Fruit fly (Drosophila melanogaster): Measurements from ENCODE around the gene TfIIEalpha.

TfIIEalpha gene

dm6 chr3L:11696294-11697116 lies 14.7 kb downstream of the TfIIEalpha start, which contains the start of gene Dph1 (continued):
- TF ChIP-seq CG10209 (GFP tag; optimal IDR thresholded peaks at IDR 0.05) (peak; percentile 79), kay (GFP tag; optimal IDR thresholded peaks at IDR 0.05) (peak; percentile 90), CG10543 (GFP tag; optimal IDR thresholded peaks at IDR 0.05) (peak; percentile 54), Fer1 (GFP tag; optimal IDR thresholded peaks at IDR 0.05) (peak; percentile 84), CG8924 (tag; optimal IDR thresholded peaks at IDR 0.05) (peak; percentile 86), CG31224 (GFP tag; IDR thresholded peaks at IDR 0.05) (peak; percentile 82; the same call in 1 of the 2 replicates), gsb-n (tag; optimal IDR thresholded peaks at IDR 0.05) (peak; percentile 71), ttk (GFP tag; IDR thresholded peaks at IDR 0.05) (peak; percentile 80; the same call in 1 of the 2 replicates), CG2199 (GFP tag; IDR thresholded peaks at IDR 0.05) (peak; percentile 76; the same call in 2 of the 3 replicates), zf30C (GFP tag; optimal IDR thresholded peaks at IDR 0.05) (no peak), Mes4 (GFP tag; optimal IDR thresholded peaks at IDR 0.05) (peak; percentile 80), CG32767 (GFP tag; IDR thresholded peaks at IDR 0.05) (peak; percentile 86), CG11398 (GFP tag; optimal IDR thresholded peaks at IDR 0.05) (peak; percentile 72), pita (GFP tag; optimal IDR thresholded peaks at IDR 0.05) (no peak), psq (GFP tag; optimal IDR thresholded peaks at IDR 0.05) (no peak), Antp (GFP tag; optimal IDR thresholded peaks at IDR 0.05) (peak; percentile 89), CG30020 (tag; optimal IDR thresholded peaks at IDR 0.05) (peak; percentile 22), Ptx1 (GFP tag; IDR thresholded peaks at IDR 0.05) (no peak; the same call in 1 of the 2 replicates), gt (GFP tag; IDR thresholded peaks at IDR 0.05) (peak; percentile 74), CG11696 (GFP tag; IDR thresholded peaks at IDR 0.05) (peak; percentile 67), NC2α (GFP tag; optimal IDR thresholded peaks at IDR 0.05) (peak; percentile 79), CG12299 (tag; optimal IDR thresholded peaks at IDR 0.05) (peak; percentile 27), Tbp (GFP tag; optimal IDR thresholded peaks at IDR 0.05) (no peak), Sry-δ (GFP tag; optimal IDR thresholded peaks at IDR 0.05) (peak; percentile 23), CG8765 (GFP tag; IDR thresholded peaks at IDR 0.05) (peak; percentile 68), CG13123 (GFP tag; optimal IDR thresholded peaks at IDR 0.05) (peak; percentile 16), schlank (tag; optimal IDR thresholded peaks at IDR 0.05) (peak; percentile 59), Meics (GFP tag; optimal IDR thresholded peaks at IDR 0.05) (peak; percentile 88), danr (GFP tag; IDR thresholded peaks at IDR 0.05) (peak; percentile 68; the same call in 1 of the 2 replicates), slbo (GFP tag; IDR thresholded peaks at IDR 0.05) (peak; percentile 83), CG31441 (GFP tag; IDR thresholded peaks at IDR 0.05) (peak; percentile 86), CG42726 (GFP tag; IDR thresholded peaks at IDR 0.05; ENCODE audit: partially characterized antibody) (no peak), CG7357 (GFP tag; IDR thresholded peaks at IDR 0.05) (peak; percentile 76; the same call in 1 of the 3 replicates), fd3F (GFP tag; optimal IDR thresholded peaks at IDR 0.05) (peak; percentile 62), chn (GFP tag; optimal IDR thresholded peaks at IDR 0.05) (peak; percentile 81), chm (GFP tag; IDR thresholded peaks at IDR 0.05) (peak; percentile 88), gcm2 (GFP tag; optimal IDR thresholded peaks at IDR 0.05) (peak; percentile 79), CG3163 (GFP tag; optimal IDR thresholded peaks at IDR 0.05) (peak; percentile 52), CG3838 (GFP tag; optimal IDR thresholded peaks at IDR 0.05) (peak; percentile 69), pan (optimal IDR thresholded peaks at IDR 0.05) (no peak), pan (GFP tag; optimal IDR thresholded peaks at IDR 0.05 in 1 of 2, IDR thresholded peaks at IDR 0.05 in 1 of 2) (peak in 1 of 2 experiments; percentile 90), CG9876 (GFP tag; optimal IDR thresholded peaks at IDR 0.05) (peak; percentile 5), Fer2 (tag; optimal IDR thresholded peaks at IDR 0.05) (no peak), Dfd (GFP tag; optimal IDR thresholded peaks at IDR 0.05) (no peak), Max (GFP tag; optimal IDR thresholded peaks at IDR 0.05) (peak; percentile 46), CG6175 (GFP tag; IDR thresholded peaks at IDR 0.05) (peak; percentile 67; the same call in 2 of the 3 replicates), Spps (tag; optimal IDR thresholded peaks at IDR 0.05) (peak; percentile 28), grau (tag; optimal IDR thresholded peaks at IDR 0.05) (peak; percentile 78), Gsc (GFP tag; IDR thresholded peaks at IDR 0.05) (no peak), Dad (GFP tag; optimal IDR thresholded peaks at IDR 0.05) (peak; percentile 66)

Measured in whole organism, embryonic.